Worm (Caenorhabditis elegans) whole organism, young adult: ENCODE measurements around the gene Y94H6A.2.

Experiments used
- T07F8.4 ChIP-seq: sonication (generic microtip); optimal IDR thresholded peaks from 2 replicates; lab custom pipeline; 2016; ENCODE audit warnings: mild to moderate bottlenecking, missing genetic modification characterization, moderate library complexity, missing compliant biosample characterization
- dpl-1 ChIP-seq: fragments of 150-350 bp; optimal IDR thresholded peaks from 2 replicates; lab custom pipeline; 2014; ENCODE audit warnings: missing biosample characterization, missing genetic modification reagents, missing genetic modification characterization
- let-526 ChIP-seq: fragments of 200-800 bp; sonication (Bioruptor generic); IDR thresholded peaks from 2 replicates; pipeline ENCODE4 v1.3.6; 2022; ENCODE audit warnings: missing genetic modification reagents, missing genetic modification characterization, missing compliant biosample characterization
- lin-54 ChIP-seq: fragments of 200-800 bp; sonication (Bioruptor generic); optimal IDR thresholded peaks from 2 replicates; lab custom pipeline; 2018; ENCODE audit warnings: mild to moderate bottlenecking, missing genetic modification characterization, missing compliant biosample characterization
- lsy-27 ChIP-seq: sonication (generic microtip); optimal IDR thresholded peaks from 2 replicates; lab custom pipeline; 2017; ENCODE audit warnings: missing genetic modification characterization, mild to moderate bottlenecking, missing compliant biosample characterization, antibody characterized with exemption, missing genotype, borderline replicate concordance; ENCODE audit not compliant: insufficient read depth
- madf-10 ChIP-seq: sonication (generic microtip); optimal IDR thresholded peaks from 2 replicates; lab custom pipeline; 2016; ENCODE audit warnings: mild to moderate bottlenecking, missing genetic modification characterization, missing compliant biosample characterization
- sdz-38 ChIP-seq: sonication (generic microtip); optimal IDR thresholded peaks from 2 replicates; lab custom pipeline; 2016; ENCODE audit warnings: missing genotype, missing genetic modification characterization, missing compliant biosample characterization
- sea-2 ChIP-seq: fragments of 200-800 bp; sonication (Bioruptor generic); IDR thresholded peaks from 2 replicates; pipeline ENCODE4 v1.3.6; 2022; ENCODE audit warnings: missing genetic modification characterization, missing compliant biosample characterization
- snpc-4 ChIP-seq, 5 experiments: fragments of 150-350 bp in 1 of 5; sonication (generic microtip) in 4 of 5; optimal IDR thresholded peaks; 2 replicates each; lab custom pipeline; 2014 to 2018; ENCODE audit warnings: missing genetic modification characterization in 5 of 5, missing biosample characterization in 3 of 5, antibody characterized with exemption in 2 of 5, mild to moderate bottlenecking in 2 of 5, missing compliant biosample characterization in 2 of 5, missing genotype in 2 of 5, moderate library complexity in 2 of 5, missing genetic modification reagents in 1 of 5
- ztf-22 ChIP-seq: fragments of 200-800 bp; sonication (Bioruptor generic); optimal IDR thresholded peaks from 2 replicates; lab custom pipeline; 2018; ENCODE audit warnings: mild to moderate bottlenecking, missing genetic modification characterization, moderate library complexity, missing compliant biosample characterization
- ztf-25 ChIP-seq: fragments of 200-800 bp; sonication (Bioruptor generic); IDR thresholded peaks from 2 replicates; pipeline ENCODE4 v1.3.6; 2022; ENCODE audit warnings: missing genetic modification reagents, missing genetic modification characterization, missing compliant biosample characterization

- TF ChIP-seq let-526 (GFP tag; lab: Robert Waterston, UW): no peak
- TF ChIP-seq snpc-4 (GFP tag; optimal IDR thresholded peaks at IDR 0.05; lab: Kevin White, UChicago): no peak
- TF ChIP-seq snpc-4 (tag; optimal IDR thresholded peaks at IDR 0.05; lab: Kevin White, UChicago): no peak
- TF ChIP-seq lin-54 (GFP tag; lab: Kevin White, UChicago): no peak
- no peak for TF ChIP-seq ztf-22
- TF ChIP-seq lsy-27 (tag; lab: Kevin White, UChicago): no peak
- TF ChIP-seq sdz-38 (tag; lab: Kevin White, UChicago): no peak
- no peak for TF ChIP-seq madf-10 (tag; lab: Kevin White, UChicago)
- no peak for TF ChIP-seq dpl-1
- no peak for TF ChIP-seq ztf-25
- no peak for TF ChIP-seq sea-2 (GFP tag; lab: Robert Waterston, UW)
- no peak for TF ChIP-seq T07F8.4
Observed at ce11 chrIV:2758079-2758478, 28.0 kb downstream of the Y94H6A.2 start.
